Worm (Caenorhabditis elegans) whole organism, mixed stage, embryonic: ENCODE data around the gene K12B6.11.
A peak's percentile ranks its signal among the peaks of the same experiment; 100 is the strongest.

Experiments
- M03D4.4 ChIP-seq: sonication (generic microtip); optimal IDR thresholded peaks from 2 replicates; lab custom pipeline; 2017; ENCODE audit warnings: mild to moderate bottlenecking, missing genetic modification characterization, missing compliant biosample characterization
- bed-3 ChIP-seq: fragments of 200-800 bp; sonication (Bioruptor generic); optimal IDR thresholded peaks from 3 replicates; lab custom pipeline; 2018; ENCODE audit warnings: mild to moderate bottlenecking, missing genetic modification characterization, moderate library complexity, missing compliant biosample characterization
- blmp-1 ChIP-seq: fragments of 150-350 bp; optimal IDR thresholded peaks from 2 replicates; lab custom pipeline; 2014; ENCODE audit warnings: missing biosample characterization, missing genetic modification characterization
- ceh-39 ChIP-seq: fragments of 150-350 bp; optimal IDR thresholded peaks from 2 replicates; lab custom pipeline; 2014; ENCODE audit warnings: missing biosample characterization, missing genetic modification characterization
- ces-1 ChIP-seq: fragments of 150-350 bp; optimal IDR thresholded peaks from 2 replicates; lab custom pipeline; 2014; ENCODE audit warnings: missing biosample characterization, missing genetic modification reagents, missing genetic modification characterization
- cnd-1 ChIP-seq: fragments of 200-800 bp; sonication (Bioruptor generic); optimal IDR thresholded peaks from 2 replicates; lab custom pipeline; 2018; ENCODE audit warnings: mild to moderate bottlenecking, missing genetic modification characterization, missing compliant biosample characterization
- drap-1 ChIP-seq: fragments of 200-800 bp; sonication (Bioruptor generic); optimal IDR thresholded peaks from 3 replicates; lab custom pipeline; 2018; ENCODE audit warnings: mild to moderate bottlenecking, missing genetic modification characterization, missing compliant biosample characterization
- elt-1 ChIP-seq: sonication (generic microtip); optimal IDR thresholded peaks from 2 replicates; lab custom pipeline; 2017; ENCODE audit warnings: missing genetic modification characterization, mild to moderate bottlenecking, missing compliant biosample characterization, antibody characterized with exemption, moderate library complexity, borderline replicate concordance; ENCODE audit not compliant: insufficient read depth
- elt-3 ChIP-seq: fragments of 150-350 bp; optimal IDR thresholded peaks from 2 replicates; lab custom pipeline; 2014; ENCODE audit warnings: missing biosample characterization, missing genetic modification characterization
- flh-1 ChIP-seq: fragments of 200-800 bp; sonication (Bioruptor generic); optimal IDR thresholded peaks from 2 replicates; lab custom pipeline; 2018; ENCODE audit warnings: mild to moderate bottlenecking, missing genetic modification characterization, moderate library complexity, missing compliant biosample characterization
- ham-2 ChIP-seq: fragments of 200-800 bp; sonication (Bioruptor generic); optimal IDR thresholded peaks from 2 replicates; lab custom pipeline; 2018; ENCODE audit warnings: mild to moderate bottlenecking, missing genetic modification characterization, missing compliant biosample characterization
- hlh-1 ChIP-seq: fragments of 150-350 bp; optimal IDR thresholded peaks from 2 replicates; lab custom pipeline; 2014; ENCODE audit warnings: missing biosample characterization, missing genetic modification reagents, missing genetic modification characterization
- lin-13 ChIP-seq: fragments of 150-350 bp; optimal IDR thresholded peaks from 2 replicates; lab custom pipeline; 2014; ENCODE audit warnings: missing biosample characterization, missing genetic modification characterization
- lin-32 ChIP-seq: fragments of 200-800 bp; sonication (Bioruptor generic); optimal IDR thresholded peaks from 2 replicates; lab custom pipeline; 2018; ENCODE audit warnings: mild to moderate bottlenecking, missing genetic modification characterization, missing compliant biosample characterization
- lsy-2 ChIP-seq: fragments of 150-350 bp; optimal IDR thresholded peaks from 2 replicates; lab custom pipeline; 2014; ENCODE audit warnings: missing biosample characterization, missing genetic modification characterization
- mab-5 ChIP-seq: fragments of 150-350 bp; optimal IDR thresholded peaks from 2 replicates; lab custom pipeline; 2014; ENCODE audit warnings: missing biosample characterization, missing genetic modification characterization
- mep-1 ChIP-seq: fragments of 150-350 bp; optimal IDR thresholded peaks from 2 replicates; lab custom pipeline; 2017; ENCODE audit warnings: missing biosample characterization, missing genetic modification reagents, missing genetic modification characterization, inconsistent platforms
- mls-2 ChIP-seq: sonication (generic microtip); optimal IDR thresholded peaks from 2 replicates; lab custom pipeline; 2016; ENCODE audit warnings: mild to moderate bottlenecking, missing genetic modification characterization, moderate library complexity, missing compliant biosample characterization
- nhr-2 ChIP-seq: fragments of 150-350 bp; optimal IDR thresholded peaks from 2 replicates; lab custom pipeline; 2014; ENCODE audit warnings: missing biosample characterization, missing genetic modification characterization
- nhr-237 ChIP-seq: fragments of 150-350 bp; optimal IDR thresholded peaks from 2 replicates; lab custom pipeline; 2014; ENCODE audit warnings: missing biosample characterization, missing genetic modification characterization
- nhr-28 ChIP-seq: fragments of 150-350 bp; optimal IDR thresholded peaks from 2 replicates; lab custom pipeline; 2014; ENCODE audit warnings: missing biosample characterization, missing genetic modification characterization
- nhr-76 ChIP-seq: sonication (generic microtip); optimal IDR thresholded peaks from 2 replicates; lab custom pipeline; 2017; ENCODE audit warnings: missing biosample characterization, missing genetic modification characterization
- pha-4 ChIP-seq: fragments of 150-350 bp; optimal IDR thresholded peaks from 2 replicates; lab custom pipeline; 2018; ENCODE audit warnings: missing biosample characterization, missing genetic modification reagents, missing genetic modification characterization
- sem-2 ChIP-seq: fragments of 200-800 bp; sonication (Bioruptor generic); optimal IDR thresholded peaks from 2 replicates; lab custom pipeline; 2018; ENCODE audit warnings: mild to moderate bottlenecking, missing genetic modification characterization, missing compliant biosample characterization
- snpc-4 ChIP-seq: fragments of 150-350 bp; optimal IDR thresholded peaks from 2 replicates; lab custom pipeline; 2014; ENCODE audit warnings: missing biosample characterization, missing genetic modification characterization
- sptf-1 ChIP-seq: sonication (generic microtip); optimal IDR thresholded peaks from 2 replicates; lab custom pipeline; 2017; ENCODE audit warnings: mild to moderate bottlenecking, missing genetic modification characterization, moderate library complexity, missing compliant biosample characterization
- tbx-8 ChIP-seq: fragments of 200-800 bp; sonication (Bioruptor generic); optimal IDR thresholded peaks from 2 replicates; lab custom pipeline; 2018; ENCODE audit warnings: mild to moderate bottlenecking, missing genetic modification characterization, moderate library complexity, missing compliant biosample characterization
- unc-120 ChIP-seq: sonication (generic microtip); optimal IDR thresholded peaks from 2 replicates; lab custom pipeline; 2017; ENCODE audit warnings: missing genetic modification characterization, missing compliant biosample characterization; ENCODE audit not compliant: poor library complexity, severe bottlenecking
- unc-39 ChIP-seq: fragments of 150-350 bp; optimal IDR thresholded peaks from 2 replicates; lab custom pipeline; 2014; ENCODE audit warnings: missing biosample characterization, missing genetic modification characterization
- unc-62 ChIP-seq: fragments of 150-350 bp; optimal IDR thresholded peaks from 2 replicates; lab custom pipeline; 2014; ENCODE audit warnings: missing biosample characterization, missing genetic modification reagents, missing genetic modification characterization
- zip-8 ChIP-seq: fragments of 150-350 bp; optimal IDR thresholded peaks from 2 replicates; lab custom pipeline; 2014; ENCODE audit warnings: missing biosample characterization, missing genetic modification characterization
- ztf-11 ChIP-seq: fragments of 150-350 bp; optimal IDR thresholded peaks from 2 replicates; lab custom pipeline; 2014; ENCODE audit warnings: missing biosample characterization, missing genetic modification characterization

The K12B6.11 gene

ce11 chrV:6270097-6270496 is 18.6 kb upstream of the K12B6.11 start:
- TF ChIP-seq unc-120 (tag; lab: Kevin White, UChicago) (peak; percentile 46), nhr-237 (peak; percentile 51), hlh-1 (tag; lab: Kevin White, UChicago) (peak; percentile 81), nhr-76 (no peak), unc-62 (no peak), pha-4 (peak; percentile 4), flh-1 (no peak)

ce11 chrV:6270552-6270951 is 18.2 kb upstream of the K12B6.11 start, which contains the start of gene F31F7.2:
Gene F31F7.2 (plus strand): TSS chrV:6270852.
- TF ChIP-seq hlh-1 (tag; lab: Kevin White, UChicago), result no peak
- TF ChIP-seq mep-1 (tag; lab: Kevin White, UChicago), result no peak
- TF ChIP-seq sem-2 (GFP tag; lab: Kevin White, UChicago), result no peak
- no peak for TF ChIP-seq mab-5
- TF ChIP-seq nhr-2 (tag; lab: Kevin White, UChicago), result no peak
- no peak for TF ChIP-seq nhr-28 (tag; lab: Kevin White, UChicago)
- no peak for TF ChIP-seq elt-1
- TF ChIP-seq flh-1, result no peak
- TF ChIP-seq mls-2, result no peak
- no peak for TF ChIP-seq blmp-1
- TF ChIP-seq M03D4.4 (tag; lab: Kevin White, UChicago), result no peak
- TF ChIP-seq ham-2 (GFP tag; lab: Kevin White, UChicago), result no peak
- TF ChIP-seq lsy-2 (tag; lab: Kevin White, UChicago), result no peak
- no peak for TF ChIP-seq lin-32 (GFP tag; lab: Kevin White, UChicago)
- no peak for TF ChIP-seq cnd-1 (tag; lab: Kevin White, UChicago)
- TF ChIP-seq unc-39 (tag; lab: Kevin White, UChicago), result no peak
- TF ChIP-seq ces-1 (GFP tag; lab: Kevin White, UChicago), result no peak

- TF ChIP-seq ztf-11 (tag; lab: Kevin White, UChicago), result no peak
- TF ChIP-seq drap-1, result no peak
- no peak for TF ChIP-seq lin-32 (GFP tag; lab: Kevin White, UChicago)
- TF ChIP-seq snpc-4 (tag; lab: Kevin White, UChicago), result no peak
- no peak for TF ChIP-seq cnd-1 (tag; lab: Kevin White, UChicago)
- no peak for TF ChIP-seq mep-1 (tag; lab: Kevin White, UChicago)
- no peak for TF ChIP-seq nhr-76
- TF ChIP-seq nhr-2 (tag; lab: Kevin White, UChicago), result no peak
- no peak for TF ChIP-seq hlh-1 (tag; lab: Kevin White, UChicago)
- TF ChIP-seq zip-8 (tag; lab: Kevin White, UChicago), result no peak
- TF ChIP-seq unc-62, result no peak
- TF ChIP-seq elt-1, result no peak
- no peak for TF ChIP-seq lin-13
- TF ChIP-seq sem-2 (GFP tag; lab: Kevin White, UChicago), result no peak
- no peak for TF ChIP-seq tbx-8 (GFP tag; lab: Kevin White, UChicago)
- no peak for TF ChIP-seq bed-3
- TF ChIP-seq sptf-1 (tag; lab: Kevin White, UChicago), result no peak
- TF ChIP-seq, all 35 proteins: peak for 0
Observed at ce11 chrV:6275209-6275608, 13.5 kb upstream of the K12B6.11 start.

ce11 chrV:6276205-6276604 is 12.5 kb upstream of the K12B6.11 start, which contains the start of gene F31F7.1:
Gene F31F7.1 (plus strand): TSS chrV:6276439.
- TF ChIP-seq flh-1 (no peak), zip-8 (tag; lab: Kevin White, UChicago) (no peak), ceh-39 (tag; lab: Kevin White, UChicago) (no peak), tbx-8 (GFP tag; lab: Kevin White, UChicago) (no peak), snpc-4 (tag; lab: Kevin White, UChicago) (no peak), lsy-2 (tag; lab: Kevin White, UChicago) (no peak), lin-32 (GFP tag; lab: Kevin White, UChicago) (no peak), ztf-11 (tag; lab: Kevin White, UChicago) (no peak), nhr-2 (tag; lab: Kevin White, UChicago) (no peak), nhr-28 (tag; lab: Kevin White, UChicago) (no peak), pha-4 (no peak), elt-3 (tag; lab: Kevin White, UChicago) (no peak), mls-2 (no peak)
